Worm (Caenorhabditis elegans): ENCODE results near the gene sup-1.
A peak's percentile ranks its signal among the peaks of the same experiment; 100 is the strongest.

The sup-1 gene

ce11 chrIII:11742191-11742590 lies 4.8 kb upstream of the sup-1 start:
- no peak for TF ChIP-seq unc-86 (tag; optimal IDR thresholded peaks at IDR 0.05)
- peak; percentile 54 for TF ChIP-seq nhr-85 (tag)
- peak; percentile 89 for TF ChIP-seq blmp-1 (tag; optimal IDR thresholded peaks at IDR 0.05)
- TF ChIP-seq lin-14 (GFP tag; optimal IDR thresholded peaks at IDR 0.05): peak; percentile 38

- TF ChIP-seq dpl-1 (GFP tag; optimal IDR thresholded peaks at IDR 0.05): no peak
- no peak for TF ChIP-seq fkh-10 (GFP tag; optimal IDR thresholded peaks at IDR 0.05)
- no peak for TF ChIP-seq nhr-11 (tag; optimal IDR thresholded peaks at IDR 0.05)
- TF ChIP-seq blmp-1 (tag; optimal IDR thresholded peaks at IDR 0.05): peak; percentile 13
- TF ChIP-seq xbp-1 (tag; optimal IDR thresholded peaks at IDR 0.05): peak; percentile 4
- TF ChIP-seq F16B12.6 (tag; optimal IDR thresholded peaks at IDR 0.05): no peak
- TF ChIP-seq C04F5.9 (tag; optimal IDR thresholded peaks at IDR 0.05): no peak
- TF ChIP-seq ama-1 (optimal IDR thresholded peaks at IDR 0.05): no peak
- TF ChIP-seq lin-14 (GFP tag; optimal IDR thresholded peaks at IDR 0.05): peak; percentile 43
- TF ChIP-seq C34B4.2 (tag; optimal IDR thresholded peaks at IDR 0.05): no peak
- TF ChIP-seq hlh-4 (tag; optimal IDR thresholded peaks at IDR 0.05): no peak
These were observed 3.4 kb upstream of the sup-1 start for ce11 chrIII:11740868-11741267.

DNA sequence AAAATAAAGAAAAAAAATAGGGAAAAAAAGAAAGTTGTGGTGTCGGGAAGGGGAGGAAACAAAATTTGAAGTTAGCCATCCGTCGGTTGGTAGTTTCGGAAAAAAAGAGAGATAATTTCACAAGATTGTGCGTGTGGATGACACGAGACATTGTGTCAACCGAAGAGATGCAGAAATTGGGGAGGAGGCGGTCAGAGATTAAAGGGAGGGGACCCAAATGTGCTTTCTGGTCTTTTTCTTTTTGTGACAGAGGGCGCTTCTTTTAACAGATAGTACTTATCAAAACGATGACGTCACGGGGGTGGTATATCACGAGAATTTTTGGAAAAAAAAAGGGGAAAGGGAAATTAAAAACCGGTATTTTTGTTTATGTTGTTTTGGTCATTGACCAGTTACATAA lies 1.1 kb upstream of the sup-1 start:
- peak; percentile 50 for TF ChIP-seq tbx-2 (tag; optimal IDR thresholded peaks at IDR 0.05)
- TF ChIP-seq lin-14 (GFP tag; optimal IDR thresholded peaks at IDR 0.05): peak; percentile 87
- peak; percentile 76 for TF ChIP-seq grh-1 (GFP tag; IDR thresholded peaks at IDR 0.05)
- TF ChIP-seq dsc-1 (tag; optimal IDR thresholded peaks at IDR 0.05): peak; percentile 44
- no peak for TF ChIP-seq ama-1 (optimal IDR thresholded peaks at IDR 0.05)
- TF ChIP-seq nhr-90 (tag; optimal IDR thresholded peaks at IDR 0.05; ENCODE audit: poor library complexity): peak; percentile 8
- peak; percentile 80 for TF ChIP-seq nhr-71 (tag; optimal IDR thresholded peaks at IDR 0.05)
- TF ChIP-seq isw-1 (GFP tag; IDR thresholded peaks at IDR 0.05): peak; percentile 20; the same call in 1 of the 2 replicates
- TF ChIP-seq nhr-19 (GFP tag; conservative IDR thresholded peaks at IDR 0.05): peak; percentile 51
- TF ChIP-seq nhr-84 (tag; optimal IDR thresholded peaks at IDR 0.05): no peak
- TF ChIP-seq irx-1 (tag; optimal IDR thresholded peaks at IDR 0.05): no peak
- peak in 1 of 2 experiments; percentile 11 for TF ChIP-seq mdl-1 (tag; optimal IDR thresholded peaks at IDR 0.05)
- TF ChIP-seq nhr-12 (tag; optimal IDR thresholded peaks at IDR 0.05): no peak
- no peak for TF ChIP-seq pax-3 (tag; optimal IDR thresholded peaks at IDR 0.05)
- TF ChIP-seq zag-1 (tag; optimal IDR thresholded peaks at IDR 0.05): peak; percentile 28
- TF ChIP-seq tlp-1 (tag; optimal IDR thresholded peaks at IDR 0.05): no peak
- no peak for TF ChIP-seq nhr-77 (tag; optimal IDR thresholded peaks at IDR 0.05)
- peak; percentile 70 for TF ChIP-seq snu-23 (GFP tag; optimal IDR thresholded peaks at IDR 0.05)
- no peak for TF ChIP-seq lin-39 (tag; optimal IDR thresholded peaks at IDR 0.05)
- peak; percentile 25 for TF ChIP-seq unc-130 (tag; optimal IDR thresholded peaks at IDR 0.05)
- peak; percentile 29 for TF ChIP-seq C16A3.4 (tag; optimal IDR thresholded peaks at IDR 0.05)
- TF ChIP-seq ceh-82 (tag; optimal IDR thresholded peaks at IDR 0.05): peak in 2 of 3 experiments; percentile 13 to 46
- no peak for TF ChIP-seq sox-4 (tag; optimal IDR thresholded peaks at IDR 0.05)
- TF ChIP-seq snpc-4 (tag; optimal IDR thresholded peaks at IDR 0.05): peak; percentile 26
- no peak for TF ChIP-seq unc-30 (tag; optimal IDR thresholded peaks at IDR 0.05)
- TF ChIP-seq elt-3 (tag; optimal IDR thresholded peaks at IDR 0.05): peak in 2 of 6 experiments; percentile 6 to 65
- TF ChIP-seq xbp-1 (tag; optimal IDR thresholded peaks at IDR 0.05): no peak
- TF ChIP-seq nhr-11 (tag; optimal IDR thresholded peaks at IDR 0.05): no peak
- TF ChIP-seq dpl-1 (GFP tag; optimal IDR thresholded peaks at IDR 0.05): peak; percentile 29 to 44 (median 29)
- no peak for TF ChIP-seq C04F5.9 (tag; optimal IDR thresholded peaks at IDR 0.05)
- TF ChIP-seq egl-27 (tag; optimal IDR thresholded peaks at IDR 0.05): no peak
- peak; percentile 57 for TF ChIP-seq nhr-20 (tag; optimal IDR thresholded peaks at IDR 0.05)
- peak; percentile 14 for TF ChIP-seq skn-1 (tag; optimal IDR thresholded peaks at IDR 0.05)
- TF ChIP-seq lsy-2 (tag; optimal IDR thresholded peaks at IDR 0.05): peak; percentile 57 to 65
- peak; percentile 76 for TF ChIP-seq rnt-1 (tag; optimal IDR thresholded peaks at IDR 0.05)
- TF ChIP-seq ces-1 (GFP tag; optimal IDR thresholded peaks at IDR 0.05): no peak
- TF ChIP-seq blmp-1 (tag; optimal IDR thresholded peaks at IDR 0.05): peak; percentile 84
- peak; percentile 27 to 29 for TF ChIP-seq lin-35 (GFP tag; optimal IDR thresholded peaks at IDR 0.05)
- peak; percentile 38 for TF ChIP-seq nhr-47 (tag; optimal IDR thresholded peaks at IDR 0.05)
- peak; percentile 52; the same call in 1 of the 2 replicates for TF ChIP-seq mab-9 (GFP tag; IDR thresholded peaks at IDR 0.05)
- TF ChIP-seq swsn-7 (tag; optimal IDR thresholded peaks at IDR 0.05): peak; percentile 35
- TF ChIP-seq nhr-85 (tag): peak; percentile 85
- TF ChIP-seq efl-1 (optimal IDR thresholded peaks at IDR 0.05): peak; percentile 43 to 48
- peak; percentile 31 to 33 for TF ChIP-seq efl-1 (GFP tag; optimal IDR thresholded peaks at IDR 0.05 in 1 of 2)

All from whole organism, L1 larva.